Worm (Caenorhabditis elegans) whole organism, early embryonic: ENCODE results near the gene Y25C1A.6.

Source experiments
- B0310.2 ChIP-seq: sonication (generic microtip); optimal IDR thresholded peaks from 2 replicates; lab custom pipeline; 2016; ENCODE audit warnings: mild to moderate bottlenecking, missing genetic modification characterization, missing compliant biosample characterization
- aly-1 ChIP-seq: sonication (generic microtip); optimal IDR thresholded peaks from 2 replicates; lab custom pipeline; 2016; ENCODE audit warnings: missing genetic modification characterization, missing compliant biosample characterization
- ama-1 ChIP-seq: fragments of 150-350 bp; optimal IDR thresholded peaks from 2 replicates; lab custom pipeline; 2014
- flt-1 ChIP-seq: fragments of 200-800 bp; sonication (Bioruptor generic); IDR thresholded peaks from 2 replicates; pipeline ENCODE4 v1.3.6; 2022; ENCODE audit warnings: missing genetic modification characterization, missing compliant biosample characterization
- hmbx-1 ChIP-seq: sonication (generic microtip); optimal IDR thresholded peaks from 2 replicates; lab custom pipeline; 2016; ENCODE audit warnings: mild to moderate bottlenecking, missing genetic modification characterization, missing compliant biosample characterization
- pes-1 ChIP-seq: fragments of 200-800 bp; sonication (Bioruptor generic); IDR thresholded peaks from 2 replicates; pipeline ENCODE4 v1.3.6; 2022; ENCODE audit warnings: missing genetic modification reagents, missing genetic modification characterization, missing compliant biosample characterization
- scrt-1 ChIP-seq: fragments of 200-800 bp; sonication (Bioruptor generic); IDR thresholded peaks from 2 replicates; pipeline ENCODE4 v1.3.6; 2022; ENCODE audit warnings: missing genetic modification characterization, missing compliant biosample characterization
- tbx-11 ChIP-seq: fragments of 200-800 bp; sonication (Bioruptor generic); IDR thresholded peaks from 2 replicates; pipeline ENCODE4 v1.3.6; 2022; ENCODE audit warnings: missing genetic modification characterization, missing compliant biosample characterization

ce11 chrII:3048989-3049388, 11.9 kb upstream of the Y25C1A.6 start:
- no peak for TF ChIP-seq ama-1 (lab: Kevin White, UChicago)
- TF ChIP-seq flt-1 (GFP tag; lab: Robert Waterston, UW), result no peak
- TF ChIP-seq B0310.2 (tag; lab: Kevin White, UChicago), result no peak
- no peak for TF ChIP-seq scrt-1
- no peak for TF ChIP-seq hmbx-1 (tag; lab: Kevin White, UChicago)
- no peak for TF ChIP-seq aly-1 (tag; lab: Kevin White, UChicago)
- no peak for TF ChIP-seq tbx-11 (GFP tag; lab: Robert Waterston, UW)
- TF ChIP-seq pes-1 (GFP tag; lab: Robert Waterston, UW), result no peak
